Worm (Caenorhabditis elegans): Measurements from ENCODE around the gene C06A1.3.
A peak's percentile ranks its signal among the peaks of the same experiment; 100 is the strongest.

DNA sequence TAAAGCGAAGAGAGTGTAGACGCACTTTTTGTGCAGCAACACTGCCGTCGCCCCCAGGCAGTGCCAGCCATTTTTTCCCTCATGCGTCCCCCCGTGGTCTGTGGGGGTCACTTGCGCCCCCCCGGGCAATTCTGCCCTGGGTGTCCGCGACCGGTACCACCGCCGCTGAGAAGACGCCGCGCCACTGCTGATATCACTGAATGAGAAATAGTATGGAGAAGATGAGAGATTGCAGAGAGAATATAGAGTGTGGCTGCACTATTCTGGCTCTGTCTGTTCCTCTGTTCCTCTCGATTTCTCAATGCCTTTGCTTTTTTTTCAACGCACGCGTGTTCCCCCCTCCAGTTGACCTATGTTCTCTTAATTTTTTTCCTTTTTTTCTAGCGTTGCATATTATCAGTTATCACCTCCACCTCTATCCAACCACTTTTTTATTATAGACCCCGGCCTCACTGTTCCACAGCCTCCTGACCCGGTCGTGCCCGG is 44.4 kb upstream of the C06A1.3 start, which contains the start of gene mab-10:
- no peak for TF ChIP-seq lin-39 (tag; optimal IDR thresholded peaks at IDR 0.05)
- no peak for TF ChIP-seq snpc-4 (tag; optimal IDR thresholded peaks at IDR 0.05)
- TF ChIP-seq nhr-28 (tag; optimal IDR thresholded peaks at IDR 0.05), result peak; percentile 64
- TF ChIP-seq aly-2 (tag; optimal IDR thresholded peaks at IDR 0.05), result no peak
- no peak for TF ChIP-seq unc-62 (GFP tag; optimal IDR thresholded peaks at IDR 0.05 in 1 of 2)
- TF ChIP-seq unc-62 (tag; optimal IDR thresholded peaks at IDR 0.05), result no peak
- no peak for TF ChIP-seq mxl-2 (GFP tag; conservative IDR thresholded peaks at IDR 0.05)
- TF ChIP-seq unc-130 (GFP tag; optimal IDR thresholded peaks at IDR 0.05), result no peak
- TF ChIP-seq F49E8.2 (tag; optimal IDR thresholded peaks at IDR 0.05; ENCODE audit: borderline replicate concordance), result no peak
- no peak for TF ChIP-seq ama-1 (optimal IDR thresholded peaks at IDR 0.05)
- no peak for TF ChIP-seq ztf-7 (tag; optimal IDR thresholded peaks at IDR 0.05)
- TF ChIP-seq tag-97 (GFP tag; IDR thresholded peaks at IDR 0.05), result no peak
- TF ChIP-seq lin-15B (tag; optimal IDR thresholded peaks at IDR 0.05), result no peak
- TF ChIP-seq hmg-1.1 (GFP tag; IDR thresholded peaks at IDR 0.05), result peak; percentile 78

Measured in whole organism, L4 larva.